Worm (Caenorhabditis elegans) whole organism, young adult: ENCODE data around the gene W09C2.10.

Experiments
- F37B4.10 ChIP-seq: fragments of 200-800 bp; sonication (Bioruptor generic); IDR thresholded peaks from 2 replicates; pipeline ENCODE4 v1.3.6; 2022; ENCODE audit warnings: missing genetic modification characterization, missing compliant biosample characterization
- F49E8.2 ChIP-seq: sonication (generic microtip); optimal IDR thresholded peaks from 3 replicates; lab custom pipeline; 2017; ENCODE audit warnings: missing genetic modification characterization, mild to moderate bottlenecking, missing compliant biosample characterization, antibody characterized with exemption, moderate library complexity; ENCODE audit not compliant: insufficient read depth
- K12H6.12 ChIP-seq: fragments of 200-800 bp; sonication (Bioruptor generic); optimal IDR thresholded peaks from 2 replicates; lab custom pipeline; 2018; ENCODE audit warnings: mild to moderate bottlenecking, missing genetic modification characterization, missing compliant biosample characterization
- Y53F4B.3 ChIP-seq: fragments of 200-800 bp; sonication (Bioruptor generic); IDR thresholded peaks from 2 replicates; pipeline ENCODE4 v1.3.6; 2022; ENCODE audit warnings: missing genetic modification reagents, missing genetic modification characterization, missing compliant biosample characterization
- Y53G8AR.9 ChIP-seq: fragments of 200-800 bp; sonication (Bioruptor generic); conservative IDR thresholded peaks from 2 replicates; pipeline ENCODE4 v1.3.6; 2022; ENCODE audit warnings: missing genetic modification reagents, missing genetic modification characterization, missing compliant biosample characterization
- Y67H2A.10 ChIP-seq: fragments of 200-800 bp; sonication (Bioruptor generic); conservative IDR thresholded peaks from 2 replicates; pipeline ENCODE4 v1.3.6; 2022; ENCODE audit warnings: missing genetic modification reagents, missing genetic modification characterization, missing compliant biosample characterization
- akir-1 ChIP-seq: fragments of 200-800 bp; sonication (Bioruptor generic); optimal IDR thresholded peaks from 2 replicates; lab custom pipeline; 2018; ENCODE audit warnings: mild to moderate bottlenecking, missing genetic modification characterization, moderate library complexity, missing compliant biosample characterization
- atf-7 ChIP-seq: sonication (generic microtip); optimal IDR thresholded peaks from 2 replicates; lab custom pipeline; 2017; ENCODE audit warnings: mild to moderate bottlenecking, missing genetic modification characterization, missing compliant biosample characterization
- athp-1 ChIP-seq: sonication (generic microtip); optimal IDR thresholded peaks from 2 replicates; lab custom pipeline; 2017; ENCODE audit warnings: mild to moderate bottlenecking, missing genetic modification characterization, missing compliant biosample characterization
- bed-1 ChIP-seq: fragments of 200-800 bp; sonication (Bioruptor generic); IDR thresholded peaks from 2 replicates; pipeline ENCODE4 v1.3.6; 2022; ENCODE audit warnings: missing genetic modification reagents, missing genetic modification characterization, missing compliant biosample characterization
- ccch-3 ChIP-seq: fragments of 200-800 bp; sonication (Bioruptor generic); optimal IDR thresholded peaks from 2 replicates; lab custom pipeline; 2018; ENCODE audit warnings: mild to moderate bottlenecking, missing genetic modification characterization, missing compliant biosample characterization
- cebp-1 ChIP-seq, 2 experiments: fragments of 200-800 bp in 1 of 2; sonication (Bioruptor generic) in 1 of 2; sonication (generic microtip) in 1 of 2; IDR thresholded peaks in 1 of 2; optimal IDR thresholded peaks in 1 of 2; 2 replicates each; pipeline versions ENCODE4 v1.3.6 to Lab custom; 2017 to 2022; ENCODE audit warnings: missing compliant biosample characterization in 2 of 2, missing genetic modification characterization in 2 of 2, mild to moderate bottlenecking in 1 of 2, missing genetic modification reagents in 1 of 2, moderate library complexity in 1 of 2
- ceh-91 ChIP-seq: fragments of 200-800 bp; sonication (Bioruptor generic); IDR thresholded peaks from 2 replicates; pipeline ENCODE4 v1.3.6; 2022; ENCODE audit warnings: missing genetic modification reagents, missing genetic modification characterization, missing compliant biosample characterization
- die-1 ChIP-seq: sonication (generic microtip); optimal IDR thresholded peaks from 2 replicates; lab custom pipeline; 2016; ENCODE audit warnings: missing genotype, mild to moderate bottlenecking, missing genetic modification characterization, missing compliant biosample characterization
- dpff-1 ChIP-seq: sonication (generic microtip); optimal IDR thresholded peaks from 2 replicates; lab custom pipeline; 2017; ENCODE audit warnings: mild to moderate bottlenecking, missing genetic modification characterization, missing compliant biosample characterization
- egl-18 ChIP-seq: fragments of 200-800 bp; sonication (Bioruptor generic); IDR thresholded peaks from 2 replicates; pipeline ENCODE4 v1.3.6; 2022; ENCODE audit warnings: missing genetic modification reagents, missing genetic modification characterization, missing compliant biosample characterization
- ets-4 ChIP-seq: fragments of 200-800 bp; sonication (Bioruptor generic); optimal IDR thresholded peaks from 2 replicates; lab custom pipeline; 2018; ENCODE audit warnings: mild to moderate bottlenecking, missing genetic modification characterization, missing compliant biosample characterization
- fkh-3 ChIP-seq: sonication (generic microtip); optimal IDR thresholded peaks from 2 replicates; lab custom pipeline; 2016; ENCODE audit warnings: mild to moderate bottlenecking, missing genetic modification characterization, missing compliant biosample characterization
- gei-17 ChIP-seq: fragments of 200-800 bp; sonication (Bioruptor generic); optimal IDR thresholded peaks from 2 replicates; lab custom pipeline; 2018; ENCODE audit warnings: mild to moderate bottlenecking, missing genetic modification characterization, missing compliant biosample characterization
- hlh-26 ChIP-seq: fragments of 200-800 bp; sonication (Bioruptor generic); conservative IDR thresholded peaks from 2 replicates; pipeline ENCODE4 v1.3.6; 2022; ENCODE audit warnings: missing genetic modification reagents, missing genetic modification characterization, missing compliant biosample characterization
- hmg-1.2 ChIP-seq: fragments of 200-800 bp; sonication (Bioruptor generic); IDR thresholded peaks from 2 replicates; pipeline ENCODE4 v1.3.6; 2022; ENCODE audit warnings: missing genetic modification reagents, missing genetic modification characterization, missing compliant biosample characterization
- let-607 ChIP-seq, 2 experiments: fragments of 200-800 bp in 1 of 2; sonication (Bioruptor generic) in 1 of 2; sonication (generic microtip) in 1 of 2; optimal IDR thresholded peaks; 2 replicates each; lab custom pipeline; 2016 to 2018; ENCODE audit warnings: mild to moderate bottlenecking in 2 of 2, missing compliant biosample characterization in 2 of 2, missing genetic modification characterization in 2 of 2, moderate library complexity in 2 of 2, missing genotype in 1 of 2
- lin-40 ChIP-seq: sonication (generic microtip); optimal IDR thresholded peaks from 2 replicates; lab custom pipeline; 2016; ENCODE audit warnings: missing genetic modification characterization, mild to moderate bottlenecking, missing compliant biosample characterization, missing genotype, missing genetic modification reagents
- mcd-1 ChIP-seq: fragments of 200-800 bp; sonication (Bioruptor generic); IDR thresholded peaks from 2 replicates; pipeline ENCODE4 v1.3.6; 2022; ENCODE audit warnings: missing genetic modification reagents, missing genetic modification characterization, missing compliant biosample characterization
- nfya-2 ChIP-seq: fragments of 200-800 bp; sonication (Bioruptor generic); IDR thresholded peaks from 2 replicates; pipeline ENCODE4 v1.3.6; 2022; ENCODE audit warnings: missing genetic modification reagents, missing genetic modification characterization, missing compliant biosample characterization
- nfyb-1 ChIP-seq: fragments of 200-800 bp; sonication (Bioruptor generic); IDR thresholded peaks from 2 replicates; pipeline ENCODE4 v1.3.6; 2022; ENCODE audit warnings: missing genetic modification reagents, missing genetic modification characterization, missing compliant biosample characterization
- nhr-80 ChIP-seq: sonication (generic microtip); optimal IDR thresholded peaks from 2 replicates; lab custom pipeline; 2016; ENCODE audit warnings: missing genetic modification characterization, missing compliant biosample characterization
- pbrm-1 ChIP-seq: fragments of 200-800 bp; sonication (Bioruptor generic); IDR thresholded peaks from 2 replicates; pipeline ENCODE4 v1.3.6; 2022; ENCODE audit warnings: missing genetic modification reagents, missing genetic modification characterization, missing compliant biosample characterization
- rec-8 ChIP-seq, 2 experiments: sonication (generic microtip); optimal IDR thresholded peaks; 2 replicates each; lab custom pipeline; 2016; ENCODE audit warnings: mild to moderate bottlenecking in 2 of 2, missing genetic modification characterization in 2 of 2, missing genetic modification reagents in 2 of 2, missing genotype in 2 of 2, missing biosample characterization in 1 of 2, missing compliant biosample characterization in 1 of 2, moderate library complexity in 1 of 2
- snpc-1.1 ChIP-seq: sonication (generic microtip); optimal IDR thresholded peaks from 2 replicates; lab custom pipeline; 2017; ENCODE audit warnings: missing genetic modification characterization, mild to moderate bottlenecking, missing compliant biosample characterization, antibody characterized with exemption, moderate library complexity, missing genotype, missing genetic modification reagents; ENCODE audit not compliant: insufficient read depth
- snpc-1.3 ChIP-seq: sonication (generic microtip); optimal IDR thresholded peaks from 2 replicates; lab custom pipeline; 2017; ENCODE audit warnings: missing genetic modification characterization, mild to moderate bottlenecking, missing compliant biosample characterization, antibody characterized with exemption, moderate library complexity, missing genotype, missing genetic modification reagents; ENCODE audit not compliant: insufficient read depth
- snpc-3.4 ChIP-seq: sonication (generic microtip); optimal IDR thresholded peaks from 2 replicates; lab custom pipeline; 2017; ENCODE audit warnings: missing genetic modification characterization, mild to moderate bottlenecking, missing compliant biosample characterization, antibody characterized with exemption, moderate library complexity, missing genotype, missing genetic modification reagents
- somi-1 ChIP-seq: fragments of 200-800 bp; sonication (Bioruptor generic); optimal IDR thresholded peaks from 2 replicates; lab custom pipeline; 2018; ENCODE audit warnings: mild to moderate bottlenecking, missing genetic modification characterization, missing compliant biosample characterization
- sptf-2 ChIP-seq: fragments of 200-800 bp; sonication (Bioruptor generic); optimal IDR thresholded peaks from 2 replicates; lab custom pipeline; 2018; ENCODE audit warnings: mild to moderate bottlenecking, missing genetic modification characterization, missing compliant biosample characterization
- tbp1 ChIP-seq: fragments of 200-800 bp; sonication (Bioruptor generic); optimal IDR thresholded peaks from 2 replicates; lab custom pipeline; 2018; ENCODE audit warnings: mild to moderate bottlenecking, missing genetic modification characterization, missing compliant biosample characterization
- tbx-9 ChIP-seq: sonication (generic microtip); optimal IDR thresholded peaks from 2 replicates; lab custom pipeline; 2016; ENCODE audit warnings: borderline replicate concordance, missing genetic modification characterization, inconsistent platforms, missing compliant biosample characterization
- unc-130 ChIP-seq: sonication (generic microtip); optimal IDR thresholded peaks from 2 replicates; lab custom pipeline; 2016; ENCODE audit warnings: missing genetic modification reagents, missing genetic modification characterization, missing compliant biosample characterization
- zim-3 ChIP-seq: sonication (generic microtip); optimal IDR thresholded peaks from 2 replicates; lab custom pipeline; 2017; ENCODE audit warnings: mild to moderate bottlenecking, missing genetic modification characterization, moderate library complexity, missing compliant biosample characterization
- ztf-22 ChIP-seq: fragments of 200-800 bp; sonication (Bioruptor generic); optimal IDR thresholded peaks from 2 replicates; lab custom pipeline; 2018; ENCODE audit warnings: mild to moderate bottlenecking, missing genetic modification characterization, moderate library complexity, missing compliant biosample characterization
- ztf-25 ChIP-seq: fragments of 200-800 bp; sonication (Bioruptor generic); IDR thresholded peaks from 2 replicates; pipeline ENCODE4 v1.3.6; 2022; ENCODE audit warnings: missing genetic modification reagents, missing genetic modification characterization, missing compliant biosample characterization
- ztf-26 ChIP-seq: sonication (generic microtip); optimal IDR thresholded peaks from 2 replicates; lab custom pipeline; 2017; ENCODE audit warnings: missing genetic modification characterization, missing compliant biosample characterization
- ztf-6 ChIP-seq: fragments of 200-800 bp; sonication (Bioruptor generic); IDR thresholded peaks from 2 replicates; pipeline ENCODE4 v1.3.6; 2022; ENCODE audit warnings: missing genetic modification reagents, missing genetic modification characterization, missing compliant biosample characterization

W09C2.10 gene

DNA sequence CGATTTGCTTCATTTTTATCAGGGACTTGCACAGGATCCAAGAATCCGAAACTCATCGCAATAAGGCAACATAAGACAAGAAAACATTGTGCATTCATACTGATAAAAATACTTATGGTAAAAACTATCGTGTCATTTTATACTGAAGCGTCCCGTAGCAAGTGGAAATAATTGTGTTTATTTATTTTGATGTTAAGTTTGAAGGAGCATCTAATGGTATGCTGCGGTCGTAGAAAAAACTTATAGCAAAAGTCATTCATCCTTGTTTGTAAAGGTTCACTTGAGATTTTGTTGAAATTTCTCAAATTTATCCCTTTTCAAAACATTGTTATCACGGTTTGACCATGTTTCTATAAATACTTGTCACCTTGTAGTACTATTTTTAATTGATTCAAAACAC is at the start of gene W09C2.10:
Gene W09C2.10 (minus strand): TSS at position 101 of the 400 bp plus-strand sequence.
- TF ChIP-seq nfya-2 (GFP tag; lab: Robert Waterston, UW) (no peak), hlh-26 (GFP tag; lab: Robert Waterston, UW) (no peak), zim-3 (tag; lab: Kevin White, UChicago) (no peak), bed-1 (GFP tag; lab: Robert Waterston, UW) (no peak), die-1 (tag; lab: Kevin White, UChicago) (no peak), ccch-3 (GFP tag; lab: Kevin White, UChicago) (no peak), Y53G8AR.9 (GFP tag; lab: Robert Waterston, UW) (no peak), gei-17 (GFP tag; lab: Kevin White, UChicago) (no peak), ztf-22 (GFP tag; lab: Kevin White, UChicago) (no peak), fkh-3 (tag; lab: Kevin White, UChicago) (no peak), pbrm-1 (GFP tag; lab: Robert Waterston, UW) (no peak), Y53F4B.3 (GFP tag; lab: Robert Waterston, UW) (no peak), sptf-2 (GFP tag; lab: Kevin White, UChicago) (no peak), let-607 (tag; optimal IDR thresholded peaks at IDR 0.05; lab: Kevin White, UChicago) (no peak), mcd-1 (no peak), snpc-3.4 (tag; lab: Kevin White, UChicago) (no peak), Y67H2A.10 (no peak), atf-7 (tag; lab: Kevin White, UChicago) (no peak), athp-1 (tag; lab: Kevin White, UChicago) (no peak)
- TF ChIP-seq, all 124 proteins: peak for 0

- no peak for TF ChIP-seq F37B4.10
- TF ChIP-seq nfyb-1 (GFP tag; lab: Robert Waterston, UW): 0 out of 2 replicates have a peak, but pooled peaks have one; percentile 8
- TF ChIP-seq K12H6.12 (tag; lab: Kevin White, UChicago): no peak
- peak; percentile 29 for TF ChIP-seq nhr-80
- TF ChIP-seq snpc-1.1 (tag; lab: Kevin White, UChicago): no peak
- no peak for TF ChIP-seq hmg-1.2 (GFP tag; lab: Robert Waterston, UW)
- TF ChIP-seq dpff-1 (tag; lab: Kevin White, UChicago): no peak
- no peak for TF ChIP-seq hlh-26 (GFP tag; lab: Robert Waterston, UW)
- TF ChIP-seq ets-4 (GFP tag; lab: Kevin White, UChicago): no peak
- TF ChIP-seq, all 124 proteins: peak for 2
Measured at ce11 chrIV:9673683-9674336, 48.9 kb upstream of the W09C2.10 start.

DNA sequence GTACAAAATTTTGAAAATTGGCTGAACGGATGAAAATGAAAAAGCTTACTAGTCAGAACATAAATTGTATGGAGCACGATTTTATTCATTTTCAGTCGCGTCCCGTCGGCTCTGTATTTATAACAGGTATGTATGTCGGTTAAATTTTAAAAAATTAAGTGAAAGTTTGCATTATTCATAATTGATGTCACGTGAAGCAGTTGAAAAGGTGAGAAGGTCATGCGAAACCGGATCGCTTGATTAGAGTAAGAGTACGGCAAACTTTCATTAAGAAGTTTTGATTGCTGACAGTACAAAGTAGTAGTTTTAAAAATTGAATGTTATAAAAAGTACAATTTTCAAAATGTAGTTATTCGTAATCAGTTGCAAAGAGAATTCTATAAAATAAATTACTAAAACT is 48.3 kb upstream of the W09C2.10 start:
- TF ChIP-seq ceh-91: no peak
- no peak for TF ChIP-seq ztf-6 (GFP tag; lab: Robert Waterston, UW)
- TF ChIP-seq tbx-9 (tag; lab: Kevin White, UChicago): no peak
- no peak for TF ChIP-seq F49E8.2
- no peak for TF ChIP-seq akir-1 (GFP tag; lab: Kevin White, UChicago)
- no peak for TF ChIP-seq egl-18 (GFP tag; lab: Robert Waterston, UW)
- TF ChIP-seq, all 124 proteins: peak for 0

- no peak for TF ChIP-seq ztf-25 (GFP tag; lab: Robert Waterston, UW)
- TF ChIP-seq rec-8 (tag; optimal IDR thresholded peaks at IDR 0.05; lab: Kevin White, UChicago): no peak
- TF ChIP-seq unc-130 (GFP tag; lab: Kevin White, UChicago): no peak
- TF ChIP-seq lin-40 (tag; lab: Kevin White, UChicago): peak; percentile 53
- no peak for TF ChIP-seq cebp-1 (GFP tag; IDR thresholded peaks at IDR 0.05; lab: Robert Waterston, UW)
- peak; percentile 33 for TF ChIP-seq cebp-1 (tag; optimal IDR thresholded peaks at IDR 0.05; lab: Kevin White, UChicago)
- TF ChIP-seq snpc-1.3 (tag; lab: Kevin White, UChicago): no peak
- TF ChIP-seq K12H6.12 (tag; lab: Kevin White, UChicago): no peak
- peak; percentile 82 for TF ChIP-seq somi-1 (GFP tag; lab: Kevin White, UChicago)
- TF ChIP-seq athp-1 (tag; lab: Kevin White, UChicago): no peak
- peak; percentile 47 for TF ChIP-seq ztf-26 (tag; lab: Kevin White, UChicago)
- TF ChIP-seq tbp1 (GFP tag; lab: Kevin White, UChicago): no peak
- TF ChIP-seq, all 124 proteins: peak for 4
Measured at ce11 chrIV:9672434-9672833, 47.6 kb upstream of the W09C2.10 start.
